Fruit fly (Drosophila melanogaster): ENCODE measurements around the gene ens.

dm6 chr3L:4096546-4096945, 37.8 kb downstream of the ens start:
- no peak for TF ChIP-seq Myc (optimal IDR thresholded peaks at IDR 0.05)
- TF ChIP-seq ttk (optimal IDR thresholded peaks at IDR 0.05): no peak
- no peak for TF ChIP-seq psq (optimal IDR thresholded peaks at IDR 0.05)
- TF ChIP-seq h (optimal IDR thresholded peaks at IDR 0.05): no peak
- no peak for TF ChIP-seq Sin3A (optimal IDR thresholded peaks at IDR 0.05)
- no peak for TF ChIP-seq insv (optimal IDR thresholded peaks at IDR 0.05)

All from Kc167 (cell line).